Fruit fly (Drosophila melanogaster) whole organism, pupa: ENCODE data around the gene trio.

Experiments used
- CG10348 ChIP-seq: fragments of 200-800 bp; sonication (Bioruptor generic); IDR thresholded peaks from 2 replicates; pipeline ENCODE4 v1.3.6; 2022; ENCODE audit warnings: missing biosample characterization, missing genetic modification characterization
- CG12605 ChIP-seq: fragments of 200-800 bp; sonication (Bioruptor generic); IDR thresholded peaks from 2 replicates; pipeline ENCODE4 v1.3.6; 2022; ENCODE audit warnings: missing biosample characterization, missing genetic modification characterization
- CG13204 ChIP-seq: fragments of 200-800 bp; sonication (Bioruptor generic); optimal IDR thresholded peaks from 2 replicates; lab custom pipeline; 2018; ENCODE audit warnings: missing biosample characterization, mild to moderate bottlenecking, missing genetic modification characterization, moderate library complexity
- CG14655 ChIP-seq: fragments of 200-800 bp; sonication (Bioruptor generic); optimal IDR thresholded peaks from 3 replicates; lab custom pipeline; 2017; ENCODE audit warnings: mild to moderate bottlenecking, missing biosample characterization, missing genetic modification reagents, missing genetic modification characterization
- CG15710 ChIP-seq: fragments of 200-800 bp; sonication (Bioruptor generic); optimal IDR thresholded peaks from 2 replicates; lab custom pipeline; 2018; ENCODE audit warnings: missing biosample characterization, mild to moderate bottlenecking, missing genetic modification characterization, moderate library complexity
- CG17806 ChIP-seq: fragments of 200-800 bp; sonication (Bioruptor generic); optimal IDR thresholded peaks from 2 replicates; lab custom pipeline; 2018; ENCODE audit warnings: missing biosample characterization, mild to moderate bottlenecking, missing genetic modification characterization, moderate library complexity
- CG32121 ChIP-seq: fragments of 200-800 bp; sonication (Bioruptor generic); IDR thresholded peaks from 2 replicates; pipeline ENCODE4 v1.3.6; 2022; ENCODE audit warnings: missing biosample characterization, missing genetic modification characterization
- CG34367 ChIP-seq: fragments of 200-800 bp; sonication (Bioruptor generic); optimal IDR thresholded peaks from 2 replicates; lab custom pipeline; 2018; ENCODE audit warnings: missing biosample characterization, mild to moderate bottlenecking, missing genetic modification characterization
- CG4496 ChIP-seq: fragments of 200-800 bp; sonication (Bioruptor generic); IDR thresholded peaks from 3 replicates; pipeline ENCODE4 v1.3.6; 2022; ENCODE audit warnings: missing biosample characterization, missing genetic modification characterization
- CG8159 ChIP-seq: fragments of 200-800 bp; sonication (Bioruptor generic); optimal IDR thresholded peaks from 3 replicates; lab custom pipeline; 2018; ENCODE audit warnings: missing biosample characterization, mild to moderate bottlenecking, missing genetic modification characterization, moderate library complexity
- CG8301 ChIP-seq: fragments of 200-800 bp; sonication (Bioruptor generic); optimal IDR thresholded peaks from 2 replicates; lab custom pipeline; 2018; ENCODE audit warnings: missing biosample characterization, mild to moderate bottlenecking, missing genetic modification characterization
- CG9948 ChIP-seq: fragments of 200-800 bp; sonication (Bioruptor generic); optimal IDR thresholded peaks from 2 replicates; lab custom pipeline; 2018; ENCODE audit warnings: missing biosample characterization, mild to moderate bottlenecking, missing genetic modification characterization, moderate library complexity
- D1 ChIP-seq: fragments of 200-800 bp; sonication (Bioruptor generic); optimal IDR thresholded peaks from 2 replicates; lab custom pipeline; 2018; ENCODE audit warnings: missing biosample characterization, mild to moderate bottlenecking, missing genetic modification characterization, moderate library complexity
- EcR ChIP-seq: fragments of 200-800 bp; sonication (Bioruptor generic); optimal IDR thresholded peaks from 3 replicates; lab custom pipeline; 2019; ENCODE audit warnings: missing biosample characterization, missing genetic modification characterization, mild to moderate bottlenecking, moderate library complexity, missing genetic modification reagents
- Ets98B ChIP-seq: fragments of 200-800 bp; sonication (Bioruptor generic); IDR thresholded peaks from 2 replicates; pipeline ENCODE4 v1.3.6; 2022; ENCODE audit warnings: missing biosample characterization, missing genetic modification characterization
- Pif1A ChIP-seq: fragments of 200-800 bp; sonication (Bioruptor generic); optimal IDR thresholded peaks from 3 replicates; lab custom pipeline; 2016; ENCODE audit warnings: missing biosample characterization, missing genetic modification characterization
- Pif1B ChIP-seq: fragments of 200-800 bp; sonication (Bioruptor generic); optimal IDR thresholded peaks from 3 replicates; lab custom pipeline; 2016; ENCODE audit warnings: missing biosample characterization, missing genetic modification characterization
- Snoo ChIP-seq: fragments of 200-800 bp; sonication (Bioruptor generic); optimal IDR thresholded peaks from 3 replicates; lab custom pipeline; 2017; ENCODE audit warnings: missing biosample characterization, mild to moderate bottlenecking, missing genetic modification characterization, inconsistent platforms
- fd96Ca ChIP-seq: fragments of 200-800 bp; sonication (Bioruptor generic); IDR thresholded peaks from 3 replicates; pipeline ENCODE4 v1.3.6; 2022; ENCODE audit warnings: missing biosample characterization, missing genetic modification characterization
- gl ChIP-seq: fragments of 200-800 bp; sonication (Bioruptor generic); optimal IDR thresholded peaks from 2 replicates; lab custom pipeline; 2018; ENCODE audit warnings: missing biosample characterization, mild to moderate bottlenecking, missing genetic modification characterization
- rn ChIP-seq: fragments of 200-800 bp; sonication (Bioruptor generic); IDR thresholded peaks from 2 replicates; pipeline ENCODE4 v1.3.6; 2022; ENCODE audit warnings: missing biosample characterization, missing genetic modification characterization

The trio gene

DNA sequence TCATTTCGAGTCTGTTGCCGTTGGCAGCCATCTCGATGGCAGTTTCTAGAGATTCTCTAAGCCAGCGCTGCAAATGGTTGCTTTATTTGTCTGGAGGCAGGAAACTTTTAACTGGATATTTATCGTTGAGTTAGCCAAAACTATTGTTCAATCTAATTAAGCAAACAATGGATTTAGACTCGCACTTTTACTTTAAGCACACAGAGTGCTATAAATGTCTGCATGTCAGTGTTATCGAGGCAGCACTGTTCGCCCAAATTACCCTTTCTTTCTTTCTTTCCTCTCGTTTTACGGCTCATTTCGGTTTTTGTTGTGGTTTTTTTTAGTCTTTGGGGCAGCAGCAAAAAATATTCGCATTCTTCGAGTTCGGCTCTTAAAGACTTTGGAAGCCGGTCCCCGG, 3.0 kb downstream of the trio start:
- no peak for TF ChIP-seq CG34367 (tag; lab: Kevin White, UChicago)
- peak; percentile 10 for TF ChIP-seq CG9948 (tag; lab: Kevin White, UChicago)
- TF ChIP-seq CG8301 (tag; lab: Kevin White, UChicago): peak; percentile 28
- peak; percentile 19 for TF ChIP-seq CG14655 (GFP tag; lab: Kevin White, UChicago)
- no peak for TF ChIP-seq Pif1A (GFP tag; lab: Kevin White, UChicago)
- peak; percentile 26 for TF ChIP-seq CG15710 (tag; lab: Kevin White, UChicago)
- no peak for TF ChIP-seq Pif1B
- peak; percentile 2 for TF ChIP-seq CG17806 (tag; lab: Kevin White, UChicago)
- TF ChIP-seq CG8159: peak; percentile 33

DNA sequence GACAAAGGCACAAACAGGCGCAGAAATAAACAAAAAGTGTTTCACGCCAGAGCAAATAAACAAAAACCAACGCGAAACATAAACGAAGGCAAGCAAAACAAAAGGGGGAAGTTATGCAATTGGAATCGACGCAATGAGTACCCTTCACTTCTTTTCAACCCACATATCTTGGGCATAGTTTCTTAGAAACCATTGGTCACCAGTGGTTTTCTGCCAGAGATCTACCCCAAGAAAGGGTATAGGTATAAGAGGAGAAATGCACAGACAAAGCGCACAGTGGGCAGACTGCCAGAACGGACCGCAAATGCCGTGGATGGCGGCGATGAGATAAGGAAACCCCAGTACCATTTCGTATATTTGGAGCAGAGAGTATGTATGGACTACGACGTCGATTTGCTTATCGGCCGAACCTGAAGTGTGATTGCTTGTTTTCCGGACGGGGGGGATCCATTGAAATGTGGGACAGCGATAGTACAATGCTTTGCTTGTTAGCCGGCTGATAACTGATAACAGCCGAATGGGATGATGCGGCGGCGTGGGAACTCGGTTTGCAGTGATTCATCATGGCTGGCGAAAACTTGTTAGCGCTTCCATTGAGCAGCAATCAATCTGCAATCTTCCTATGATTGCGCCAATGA, 3.6 kb downstream of the trio start:
- TF ChIP-seq CG17806 (tag; lab: Kevin White, UChicago) (peak; percentile 16), D1 (tag; lab: Kevin White, UChicago) (no peak), rn (GFP tag; lab: Robert Waterston, UW) (peak; percentile 29; the same call in 1 of the 2 replicates), CG9948 (tag; lab: Kevin White, UChicago) (peak; percentile 33), Ets98B (GFP tag; lab: Robert Waterston, UW) (peak; percentile 63), EcR (no peak), CG34367 (tag; lab: Kevin White, UChicago) (peak; percentile 12), fd96Ca (GFP tag; lab: Robert Waterston, UW) (peak; percentile 62; the same call in 2 of the 3 replicates), CG8159 (peak; percentile 43), CG12605 (GFP tag; lab: Robert Waterston, UW) (peak; percentile 49; the same call in 1 of the 2 replicates), CG13204 (GFP tag; lab: Kevin White, UChicago) (peak; percentile 13), Pif1B (peak; percentile 45), Pif1A (GFP tag; lab: Kevin White, UChicago) (peak; percentile 36), Snoo (tag; lab: Kevin White, UChicago) (peak; percentile 44), CG8301 (tag; lab: Kevin White, UChicago) (peak; percentile 22), CG10348 (GFP tag; lab: Robert Waterston, UW) (0 out of 2 replicates have a peak, but pooled peaks have one; percentile 14), CG15710 (tag; lab: Kevin White, UChicago) (peak; percentile 41), CG32121 (GFP tag; lab: Robert Waterston, UW) (peak; percentile 78), gl (tag; lab: Kevin White, UChicago) (peak; percentile 45), CG14655 (GFP tag; lab: Kevin White, UChicago) (peak; percentile 40), CG4496 (GFP tag; lab: Robert Waterston, UW) (peak; percentile 47; the same call in 1 of the 3 replicates)

DNA sequence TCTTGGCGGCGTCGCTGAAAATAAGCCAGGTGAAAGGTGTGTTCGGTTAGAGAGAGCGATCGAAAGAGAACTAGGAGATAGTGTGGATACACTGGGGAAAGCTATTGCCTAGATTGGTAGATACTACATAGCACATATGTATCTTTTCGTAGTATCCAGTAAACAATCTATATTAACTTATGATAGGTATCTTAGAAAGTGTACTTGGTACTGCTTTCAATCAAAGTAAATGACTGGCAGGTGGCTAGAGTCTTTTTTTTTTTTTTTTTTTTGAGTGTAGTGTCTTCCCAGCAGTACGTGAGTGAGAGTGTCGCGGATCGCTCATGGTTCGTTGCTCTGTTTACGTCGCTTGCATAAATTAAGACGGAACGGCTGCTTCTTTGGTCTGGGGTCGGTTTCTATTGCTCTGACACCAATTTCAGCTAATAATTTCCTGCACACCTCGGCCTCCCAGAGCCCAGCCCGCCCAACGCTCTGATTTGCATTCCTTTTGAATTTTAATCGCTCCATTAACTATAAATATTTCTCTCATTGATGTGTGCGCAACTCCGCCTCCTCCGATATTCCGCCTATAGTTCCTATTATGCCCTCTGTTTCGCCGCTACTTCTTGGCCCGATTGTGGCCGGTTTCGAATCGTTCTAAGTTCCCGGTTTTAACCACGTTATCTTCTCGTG, 4.9 kb downstream of the trio start:
- TF ChIP-seq CG34367 (tag; lab: Kevin White, UChicago) (no peak), CG15710 (tag; lab: Kevin White, UChicago) (peak; percentile 7), CG32121 (GFP tag; lab: Robert Waterston, UW) (peak; percentile 53; the same call in 1 of the 2 replicates), gl (tag; lab: Kevin White, UChicago) (no peak), CG8301 (tag; lab: Kevin White, UChicago) (peak; percentile 71), EcR (no peak), Snoo (tag; lab: Kevin White, UChicago) (no peak), Pif1A (GFP tag; lab: Kevin White, UChicago) (no peak), CG8159 (peak; percentile 20), D1 (tag; lab: Kevin White, UChicago) (no peak), CG14655 (GFP tag; lab: Kevin White, UChicago) (no peak), CG4496 (GFP tag; lab: Robert Waterston, UW) (peak; percentile 53; the same call in 2 of the 3 replicates), rn (GFP tag; lab: Robert Waterston, UW) (no peak; the same call in 1 of the 2 replicates), Pif1B (no peak), CG17806 (tag; lab: Kevin White, UChicago) (no peak), CG10348 (GFP tag; lab: Robert Waterston, UW) (peak; percentile 31; the same call in 1 of the 2 replicates), fd96Ca (GFP tag; lab: Robert Waterston, UW) (0 out of 3 replicates have a peak, but pooled peaks have one; percentile 64), Ets98B (GFP tag; lab: Robert Waterston, UW) (peak; percentile 72), CG12605 (GFP tag; lab: Robert Waterston, UW) (peak; percentile 58), CG9948 (tag; lab: Kevin White, UChicago) (no peak), CG13204 (GFP tag; lab: Kevin White, UChicago) (no peak)

DNA sequence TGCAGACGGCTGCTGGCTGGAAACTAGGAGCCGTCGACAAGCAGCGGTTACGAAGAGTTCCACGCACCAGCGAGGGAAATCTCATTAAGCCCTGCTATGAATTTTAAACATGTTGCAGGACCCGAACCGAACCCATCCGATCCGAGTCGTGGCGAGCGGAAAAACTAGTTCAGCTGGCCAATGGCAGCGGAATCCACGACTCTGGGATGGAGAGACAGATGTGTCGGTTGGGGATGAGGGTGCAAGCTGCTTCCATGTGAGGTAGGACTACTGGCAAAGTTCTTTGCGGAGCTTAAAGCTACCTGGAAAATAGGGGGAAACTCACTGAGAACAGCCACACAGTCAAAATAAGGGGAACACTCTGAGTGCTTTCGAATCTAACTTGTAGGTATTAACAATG, 10.9 kb downstream of the trio start:
- TF ChIP-seq CG34367 (tag; lab: Kevin White, UChicago): no peak
- no peak for TF ChIP-seq EcR
- no peak for TF ChIP-seq rn (GFP tag; lab: Robert Waterston, UW)
- TF ChIP-seq CG10348 (GFP tag; lab: Robert Waterston, UW): no peak
- TF ChIP-seq CG8159: no peak
- no peak for TF ChIP-seq CG32121 (GFP tag; lab: Robert Waterston, UW)
- TF ChIP-seq CG8301 (tag; lab: Kevin White, UChicago): no peak
- no peak for TF ChIP-seq CG12605 (GFP tag; lab: Robert Waterston, UW)
- TF ChIP-seq CG4496 (GFP tag; lab: Robert Waterston, UW): no peak
- no peak for TF ChIP-seq CG15710 (tag; lab: Kevin White, UChicago)
- TF ChIP-seq Pif1A (GFP tag; lab: Kevin White, UChicago): no peak
- TF ChIP-seq CG9948 (tag; lab: Kevin White, UChicago): no peak
- no peak for TF ChIP-seq CG14655 (GFP tag; lab: Kevin White, UChicago)
- TF ChIP-seq Snoo (tag; lab: Kevin White, UChicago): no peak
- no peak for TF ChIP-seq gl (tag; lab: Kevin White, UChicago)
- no peak for TF ChIP-seq Ets98B (GFP tag; lab: Robert Waterston, UW)
- TF ChIP-seq Pif1B: no peak
- TF ChIP-seq fd96Ca (GFP tag; lab: Robert Waterston, UW): no peak
